Fruit fly (Drosophila melanogaster) whole organism, embryonic: ENCODE results near the gene ato.

Experiments used
- Bdp1 ChIP-seq: fragments of 200-800 bp; sonication (Bioruptor generic); optimal IDR thresholded peaks from 3 replicates; lab custom pipeline; 2016; ENCODE audit warnings: missing biosample characterization, missing genetic modification characterization
- CG10147 ChIP-seq: fragments of 200-800 bp; sonication (Bioruptor generic); optimal IDR thresholded peaks from 2 replicates; lab custom pipeline; 2019; ENCODE audit warnings: missing biosample characterization, mild to moderate bottlenecking, missing genetic modification characterization, moderate library complexity
- CG10462 ChIP-seq: fragments of 200-800 bp; sonication (Bioruptor generic); optimal IDR thresholded peaks from 2 replicates; lab custom pipeline; 2016; ENCODE audit warnings: missing biosample characterization, missing genetic modification characterization
- CG15514 ChIP-seq: fragments of 200-800 bp; sonication (Bioruptor generic); optimal IDR thresholded peaks from 3 replicates; lab custom pipeline; 2017; ENCODE audit warnings: missing biosample characterization, missing genetic modification characterization, mild to moderate bottlenecking, moderate library complexity, missing genetic modification reagents
- CG17186 ChIP-seq: fragments of 200-800 bp; sonication (Bioruptor generic); optimal IDR thresholded peaks from 3 replicates; lab custom pipeline; 2017; ENCODE audit warnings: missing biosample characterization, missing genetic modification reagents, missing genetic modification characterization
- CG17612 ChIP-seq: fragments of 200-800 bp; sonication (Bioruptor generic); IDR thresholded peaks from 2 replicates; pipeline ENCODE4 v1.3.6; 2022; ENCODE audit warnings: missing biosample characterization, missing genetic modification characterization
- CG18476 ChIP-seq: fragments of 200-800 bp; sonication (Bioruptor generic); optimal IDR thresholded peaks from 2 replicates; lab custom pipeline; 2016; ENCODE audit warnings: missing biosample characterization, mild to moderate bottlenecking, missing genetic modification characterization
- CG31365 ChIP-seq: fragments of 200-800 bp; sonication (Bioruptor generic); optimal IDR thresholded peaks from 2 replicates; lab custom pipeline; 2018; ENCODE audit warnings: missing biosample characterization, mild to moderate bottlenecking, missing genetic modification characterization
- CG32532 ChIP-seq: fragments of 200-800 bp; sonication (Bioruptor generic); IDR thresholded peaks from 2 replicates; pipeline ENCODE4 v1.3.6; 2022; ENCODE audit warnings: missing biosample characterization, missing genetic modification characterization
- CG4854 ChIP-seq: fragments of 200-800 bp; sonication (Bioruptor generic); optimal IDR thresholded peaks from 2 replicates; lab custom pipeline; 2016; ENCODE audit warnings: missing biosample characterization, missing genetic modification characterization, inconsistent platforms
- CG8281 ChIP-seq: fragments of 200-800 bp; sonication (Bioruptor generic); optimal IDR thresholded peaks from 2 replicates; lab custom pipeline; 2018; ENCODE audit warnings: missing biosample characterization, mild to moderate bottlenecking, missing genetic modification characterization, moderate library complexity
- HLH4C ChIP-seq: fragments of 200-800 bp; sonication (Bioruptor generic); IDR thresholded peaks from 3 replicates; pipeline ENCODE4 v1.3.6; 2022; ENCODE audit warnings: missing biosample characterization, missing genetic modification characterization; ENCODE audit not compliant: partially characterized antibody
- Hmr ChIP-seq: fragments of 200-800 bp; sonication (Bioruptor generic); optimal IDR thresholded peaks from 3 replicates; lab custom pipeline; 2017; ENCODE audit warnings: mild to moderate bottlenecking, missing biosample characterization, missing genetic modification reagents, missing genetic modification characterization
- Jarid2 ChIP-seq: fragments of 200-800 bp; sonication (Bioruptor generic); optimal IDR thresholded peaks from 3 replicates; lab custom pipeline; 2017; ENCODE audit warnings: mild to moderate bottlenecking, missing biosample characterization, missing genetic modification reagents, missing genetic modification characterization
- Nf-YB ChIP-seq: fragments of 200-800 bp; sonication (Bioruptor generic); optimal IDR thresholded peaks from 3 replicates; lab custom pipeline; 2019; ENCODE audit warnings: missing biosample characterization, mild to moderate bottlenecking, missing genetic modification characterization, moderate library complexity
- Oli ChIP-seq: fragments of 200-800 bp; sonication (Bioruptor generic); optimal IDR thresholded peaks from 2 replicates; lab custom pipeline; 2018; ENCODE audit warnings: missing biosample characterization, mild to moderate bottlenecking, missing genetic modification characterization, moderate library complexity
- Rfx ChIP-seq: fragments of 200-800 bp; sonication (Bioruptor generic); IDR thresholded peaks from 2 replicates; pipeline ENCODE4 v1.3.6; 2022; ENCODE audit warnings: missing biosample characterization, missing genetic modification characterization
- Scr ChIP-seq: fragments of 200-800 bp; sonication (Bioruptor generic); IDR thresholded peaks from 2 replicates; pipeline ENCODE4 v1.3.6; 2022; ENCODE audit warnings: missing biosample characterization, missing genetic modification characterization; ENCODE audit not compliant: partially characterized antibody
- Sry-δ ChIP-seq: fragments of 200-800 bp; sonication (Bioruptor generic); optimal IDR thresholded peaks from 2 replicates; lab custom pipeline; 2016; ENCODE audit warnings: missing biosample characterization, missing genetic modification characterization
- Ssrp ChIP-seq: fragments of 200-800 bp; sonication (Bioruptor generic); optimal IDR thresholded peaks from 2 replicates; lab custom pipeline; 2018; ENCODE audit warnings: missing biosample characterization, mild to moderate bottlenecking, missing genetic modification characterization, moderate library complexity
- YL-1 ChIP-seq: fragments of 200-800 bp; sonication (Bioruptor generic); optimal IDR thresholded peaks from 3 replicates; lab custom pipeline; 2017; ENCODE audit warnings: missing biosample characterization, mild to moderate bottlenecking, missing genetic modification characterization
- ase ChIP-seq: fragments of 200-800 bp; sonication (Bioruptor generic); IDR thresholded peaks from 3 replicates; pipeline ENCODE4 v1.3.6; 2022; ENCODE audit warnings: missing biosample characterization, missing genetic modification characterization
- bcd ChIP-seq: fragments of 200-800 bp; sonication (Bioruptor generic); optimal IDR thresholded peaks from 2 replicates; lab custom pipeline; 2017; ENCODE audit warnings: missing biosample characterization, mild to moderate bottlenecking, missing genetic modification characterization
- br ChIP-seq: fragments of >200 bp; optimal IDR thresholded peaks from 2 replicates; lab custom pipeline; 2017
- croc ChIP-seq: fragments of 200-800 bp; sonication (Bioruptor generic); conservative IDR thresholded peaks from 3 replicates; pipeline ENCODE4 v1.3.6; 2022; ENCODE audit warnings: missing biosample characterization, missing genetic modification characterization
- crol ChIP-seq: fragments of 200-800 bp; sonication (Bioruptor generic); IDR thresholded peaks from 2 replicates; pipeline ENCODE4 v1.3.6; 2022; ENCODE audit warnings: missing biosample characterization, missing genetic modification characterization
- exex ChIP-seq: fragments of 200-800 bp; sonication (Bioruptor generic); optimal IDR thresholded peaks from 4 replicates; lab custom pipeline; 2018; ENCODE audit warnings: missing biosample characterization, mild to moderate bottlenecking, missing genetic modification characterization, moderate library complexity
- eyg ChIP-seq: fragments of 200-800 bp; sonication (Bioruptor generic); optimal IDR thresholded peaks from 3 replicates; lab custom pipeline; 2016; ENCODE audit warnings: missing biosample characterization, missing genetic modification characterization
- fd102C ChIP-seq: fragments of 200-800 bp; sonication (Bioruptor generic); optimal IDR thresholded peaks from 2 replicates; lab custom pipeline; 2018; ENCODE audit warnings: missing biosample characterization, mild to moderate bottlenecking, missing genetic modification characterization, moderate library complexity
- ftz-f1 ChIP-seq: fragments of 200-800 bp; sonication (Bioruptor generic); optimal IDR thresholded peaks from 2 replicates; lab custom pipeline; 2016; ENCODE audit warnings: missing biosample characterization, missing genetic modification characterization
- fu2 ChIP-seq: fragments of 200-800 bp; sonication (Bioruptor generic); optimal IDR thresholded peaks from 2 replicates; lab custom pipeline; 2016; ENCODE audit warnings: missing biosample characterization, missing genetic modification characterization
- gcm2 ChIP-seq: fragments of 200-800 bp; sonication (Bioruptor generic); optimal IDR thresholded peaks from 2 replicates; lab custom pipeline; 2016; ENCODE audit warnings: missing biosample characterization, missing genetic modification characterization
- nmo ChIP-seq: fragments of 200-800 bp; sonication (Bioruptor generic); optimal IDR thresholded peaks from 2 replicates; lab custom pipeline; 2018; ENCODE audit warnings: missing biosample characterization, mild to moderate bottlenecking, missing genetic modification characterization, moderate library complexity
- pan ChIP-seq, 4 experiments: fragments of >200 bp in 3 of 4; fragments of 200-800 bp in 1 of 4; sonication (Bioruptor generic) in 1 of 4; optimal IDR thresholded peaks in 3 of 4; IDR thresholded peaks in 1 of 4; 2 replicates each; pipeline versions ENCODE4 v1.3.6 to Lab custom; 2017 to 2022; ENCODE audit warnings: missing biosample characterization in 2 of 4, missing genetic modification characterization in 2 of 4, mixed read lengths in 1 of 4
- row ChIP-seq: fragments of 200-800 bp; sonication (Bioruptor generic); IDR thresholded peaks from 3 replicates; pipeline ENCODE4 v1.3.6; 2022; ENCODE audit warnings: missing biosample characterization, missing genetic modification characterization
- scrt ChIP-seq: fragments of 200-800 bp; sonication (Bioruptor generic); optimal IDR thresholded peaks from 2 replicates; lab custom pipeline; 2018; ENCODE audit warnings: missing biosample characterization, mild to moderate bottlenecking, missing genetic modification characterization, moderate library complexity
- sim ChIP-seq: fragments of 200-800 bp; sonication (Bioruptor generic); IDR thresholded peaks from 2 replicates; pipeline ENCODE4 v1.3.6; 2022; ENCODE audit warnings: missing biosample characterization, missing genetic modification characterization
- unc-4 ChIP-seq: fragments of 200-800 bp; sonication (Bioruptor generic); IDR thresholded peaks from 2 replicates; pipeline ENCODE4 v1.3.6; 2022; ENCODE audit warnings: missing biosample characterization, missing genetic modification characterization; ENCODE audit not compliant: partially characterized antibody
- yki ChIP-seq: fragments of >200 bp; optimal IDR thresholded peaks from 3 replicates; lab custom pipeline; 2018

The ato gene

dm6 chr3R:8316344-8317105, 38.7 kb downstream of the ato start, which contains the start of gene Coq2 (continued):
- no peak for TF ChIP-seq Ssrp (tag; lab: Kevin White, UChicago)
- no peak for TF ChIP-seq CG4854 (GFP tag; lab: Kevin White, UChicago)
- TF ChIP-seq CG8281 (tag; lab: Kevin White, UChicago), result no peak
- TF ChIP-seq unc-4 (GFP tag; lab: Robert Waterston, UW), result no peak
- TF ChIP-seq pan (optimal IDR thresholded peaks at IDR 0.05; lab: Kevin White, UChicago), result no peak
- TF ChIP-seq pan (GFP tag; optimal IDR thresholded peaks at IDR 0.05 in 1 of 2, IDR thresholded peaks at IDR 0.05 in 1 of 2), result no peak
- TF ChIP-seq Bdp1 (GFP tag; lab: Kevin White, UChicago), result no peak
- TF ChIP-seq ftz-f1, result no peak
- TF ChIP-seq CG32532 (GFP tag; lab: Robert Waterston, UW), result no peak
- TF ChIP-seq sim (GFP tag; lab: Robert Waterston, UW), result no peak
- TF ChIP-seq row (GFP tag; lab: Robert Waterston, UW), result peak; percentile 28; the same call in 1 of the 3 replicates
- TF ChIP-seq CG15514 (GFP tag; lab: Kevin White, UChicago), result peak; percentile 60
- TF ChIP-seq CG18476, result no peak
- no peak for TF ChIP-seq CG17612 (GFP tag; lab: Robert Waterston, UW)
- TF ChIP-seq gcm2 (GFP tag; lab: Kevin White, UChicago), result no peak
- peak; percentile 30 for TF ChIP-seq CG31365 (tag; lab: Kevin White, UChicago)
- TF ChIP-seq br (lab: Kevin White, UChicago), result no peak
- TF ChIP-seq ase (GFP tag; lab: Robert Waterston, UW), result no peak
- TF ChIP-seq HLH4C, result no peak
- no peak for TF ChIP-seq eyg
- TF ChIP-seq CG17186 (GFP tag; lab: Kevin White, UChicago), result no peak
- no peak for TF ChIP-seq Hmr (GFP tag; lab: Kevin White, UChicago)
- TF ChIP-seq scrt (GFP tag; lab: Kevin White, UChicago), result no peak
- no peak for TF ChIP-seq Jarid2 (GFP tag; lab: Kevin White, UChicago)
- TF ChIP-seq crol (GFP tag; lab: Robert Waterston, UW), result no peak
- TF ChIP-seq Rfx (GFP tag; lab: Robert Waterston, UW), result 0 out of 2 replicates have a peak, but pooled peaks have one; percentile 32
- TF ChIP-seq Sry-δ (GFP tag; lab: Kevin White, UChicago), result peak; percentile 44
- TF ChIP-seq YL-1 (GFP tag; lab: Kevin White, UChicago), result no peak
- TF ChIP-seq Oli (tag; lab: Kevin White, UChicago), result no peak
- TF ChIP-seq yki (lab: Kevin White, UChicago), result no peak
- no peak for TF ChIP-seq exex (tag; lab: Kevin White, UChicago)
- TF ChIP-seq fd102C (GFP tag; lab: Kevin White, UChicago), result no peak
- TF ChIP-seq croc (GFP tag; lab: Robert Waterston, UW), result no peak
- TF ChIP-seq CG10147, result no peak
- TF ChIP-seq bcd (GFP tag; lab: Kevin White, UChicago), result no peak
- TF ChIP-seq nmo (GFP tag; lab: Kevin White, UChicago), result peak; percentile 12
- TF ChIP-seq CG10462 (GFP tag; lab: Kevin White, UChicago), result no peak
- TF ChIP-seq fu2 (GFP tag; lab: Kevin White, UChicago), result no peak
- no peak for TF ChIP-seq Scr (GFP tag; lab: Robert Waterston, UW)
- TF ChIP-seq Nf-YB, result peak; percentile 14
